Worm (Caenorhabditis elegans): Measurements from ENCODE around the gene crp-1.

The crp-1 gene

ce11 chrV:10496733-10497132, 18.4 kb downstream of the crp-1 start, which contains the start of gene C35A5.4:
Gene C35A5.4 (plus strand): TSS chrV:10497033.
- no peak for TF ChIP-seq madf-2 (tag; optimal IDR thresholded peaks at IDR 0.05)
- no peak for TF ChIP-seq nhr-232 (tag; optimal IDR thresholded peaks at IDR 0.05)
- TF ChIP-seq pha-2 (tag; optimal IDR thresholded peaks at IDR 0.05): no peak
- TF ChIP-seq K02D7.2 (tag; optimal IDR thresholded peaks at IDR 0.05): no peak
- TF ChIP-seq unc-55 (GFP tag; optimal IDR thresholded peaks at IDR 0.05): no peak
- no peak for TF ChIP-seq C08G9.2 (tag; optimal IDR thresholded peaks at IDR 0.05)
- TF ChIP-seq hlh-30 (tag; optimal IDR thresholded peaks at IDR 0.05; ENCODE audit: insufficient read depth): no peak
- TF ChIP-seq eyg-1 (tag; optimal IDR thresholded peaks at IDR 0.05): no peak
- TF ChIP-seq syd-9 (tag; optimal IDR thresholded peaks at IDR 0.05): no peak
- TF ChIP-seq ceh-6 (GFP tag; optimal IDR thresholded peaks at IDR 0.05): no peak
- no peak for TF ChIP-seq hlh-8 (tag; optimal IDR thresholded peaks at IDR 0.05)
- no peak for TF ChIP-seq Y22D7AL.16 (tag; optimal IDR thresholded peaks at IDR 0.05)
- no peak for TF ChIP-seq ets-4 (tag; optimal IDR thresholded peaks at IDR 0.05)
- TF ChIP-seq unc-3 (GFP tag; conservative IDR thresholded peaks at IDR 0.05): no peak
- no peak for TF ChIP-seq unc-3 (tag; optimal IDR thresholded peaks at IDR 0.05)
- TF ChIP-seq dmd-4 (tag; optimal IDR thresholded peaks at IDR 0.05; ENCODE audit: borderline replicate concordance): no peak
- TF ChIP-seq sox-2 (GFP tag; IDR thresholded peaks at IDR 0.05): no peak
- TF ChIP-seq fkh-10 (GFP tag; optimal IDR thresholded peaks at IDR 0.05): no peak
- TF ChIP-seq ceh-31 (tag; optimal IDR thresholded peaks at IDR 0.05): no peak
- TF ChIP-seq pat-9 (tag; optimal IDR thresholded peaks at IDR 0.05): no peak
- no peak for TF ChIP-seq tbx-7 (tag; optimal IDR thresholded peaks at IDR 0.05)

ce11 chrV:10501295-10501694, 22.9 kb downstream of the crp-1 start, which contains the start of gene C35A5.3:
Gene C35A5.3 (minus strand): TSS chrV:10501395.
- no peak for TF ChIP-seq syd-9 (tag; optimal IDR thresholded peaks at IDR 0.05)
- no peak for TF ChIP-seq ceh-6 (GFP tag; optimal IDR thresholded peaks at IDR 0.05)
- no peak for TF ChIP-seq pat-9 (tag; optimal IDR thresholded peaks at IDR 0.05)
- no peak for TF ChIP-seq ttx-3 (tag; optimal IDR thresholded peaks at IDR 0.05)
- no peak for TF ChIP-seq C38D4.7 (GFP tag; optimal IDR thresholded peaks at IDR 0.05)
- TF ChIP-seq gmeb-2 (tag; optimal IDR thresholded peaks at IDR 0.05): no peak
- no peak for TF ChIP-seq che-1 (tag; optimal IDR thresholded peaks at IDR 0.05)
- no peak for TF ChIP-seq elt-2 (tag; optimal IDR thresholded peaks at IDR 0.05)
- TF ChIP-seq hlh-13 (GFP tag; optimal IDR thresholded peaks at IDR 0.05): no peak
- TF ChIP-seq pag-3 (tag; optimal IDR thresholded peaks at IDR 0.05; ENCODE audit: borderline replicate concordance): no peak
- no peak for TF ChIP-seq ceh-24 (tag; optimal IDR thresholded peaks at IDR 0.05)
- TF ChIP-seq rnt-1 (tag; optimal IDR thresholded peaks at IDR 0.05): no peak
- TF ChIP-seq ceh-48 (tag; optimal IDR thresholded peaks at IDR 0.05): no peak
- no peak for TF ChIP-seq ceh-45 (GFP tag; IDR thresholded peaks at IDR 0.05)
- no peak for TF ChIP-seq sox-2 (GFP tag; IDR thresholded peaks at IDR 0.05)
- no peak for TF ChIP-seq ztf-16 (tag; optimal IDR thresholded peaks at IDR 0.05)
- no peak for TF ChIP-seq fax-1 (tag; optimal IDR thresholded peaks at IDR 0.05)
- TF ChIP-seq ama-1 (optimal IDR thresholded peaks at IDR 0.05): no peak

ce11 chrV:10503011-10503410, 24.6 kb downstream of the crp-1 start, which contains the start of gene C35A5.11:
Gene C35A5.11 (minus strand): TSS chrV:10503111.
- TF ChIP-seq ceh-9 (tag; optimal IDR thresholded peaks at IDR 0.05) (no peak), ceh-22 (tag; optimal IDR thresholded peaks at IDR 0.05) (no peak), unc-86 (tag; optimal IDR thresholded peaks at IDR 0.05) (no peak), fkh-6 (tag; optimal IDR thresholded peaks at IDR 0.05) (no peak), fkh-10 (GFP tag; optimal IDR thresholded peaks at IDR 0.05) (no peak), nhr-232 (tag; optimal IDR thresholded peaks at IDR 0.05) (no peak), npax-4 (tag; optimal IDR thresholded peaks at IDR 0.05) (no peak), elt-4 (tag; optimal IDR thresholded peaks at IDR 0.05) (no peak), ceh-24 (tag; optimal IDR thresholded peaks at IDR 0.05) (no peak), hlh-8 (tag; optimal IDR thresholded peaks at IDR 0.05) (no peak), pros-1 (tag; optimal IDR thresholded peaks at IDR 0.05) (no peak), ceh-45 (GFP tag; IDR thresholded peaks at IDR 0.05) (no peak), unc-42 (tag; optimal IDR thresholded peaks at IDR 0.05) (no peak), lim-6 (tag; optimal IDR thresholded peaks at IDR 0.05) (no peak), ets-4 (tag; optimal IDR thresholded peaks at IDR 0.05) (no peak), gmeb-2 (tag; optimal IDR thresholded peaks at IDR 0.05) (no peak), ceh-18 (tag; optimal IDR thresholded peaks at IDR 0.05) (no peak), Y22D7AL.16 (tag; optimal IDR thresholded peaks at IDR 0.05) (no peak)

Data from whole organism, late embryonic.